Worm (Caenorhabditis elegans) whole organism, L1 larva: ENCODE data around the gene H03E18.2.
A peak's percentile ranks its signal among the peaks of the same experiment; 100 is the strongest.

Experiments
- alr-1 ChIP-seq: fragments of 200-800 bp; sonication (Bioruptor generic); optimal IDR thresholded peaks from 2 replicates; lab custom pipeline; 2018; ENCODE audit warnings: borderline replicate concordance, mild to moderate bottlenecking, missing genetic modification characterization, missing compliant biosample characterization
- blmp-1 ChIP-seq: fragments of 150-350 bp; optimal IDR thresholded peaks from 2 replicates; lab custom pipeline; 2014; ENCODE audit warnings: missing biosample characterization, missing genetic modification characterization
- elt-2 ChIP-seq: sonication (generic microtip); optimal IDR thresholded peaks from 2 replicates; lab custom pipeline; 2016; ENCODE audit warnings: missing genetic modification characterization, mild to moderate bottlenecking, inconsistent platforms, missing compliant biosample characterization, missing genetic modification reagents
- hpl-2 ChIP-seq: fragments of 150-350 bp; optimal IDR thresholded peaks from 2 replicates; lab custom pipeline; 2014; ENCODE audit warnings: missing biosample characterization, missing genetic modification reagents, missing genetic modification characterization
- mab-9 ChIP-seq: fragments of 200-800 bp; sonication (Bioruptor generic); IDR thresholded peaks from 2 replicates; pipeline ENCODE4 v1.3.6; 2022; ENCODE audit warnings: missing genetic modification reagents, missing genetic modification characterization, missing compliant biosample characterization
- nhr-76 ChIP-seq: sonication (generic microtip); optimal IDR thresholded peaks from 2 replicates; lab custom pipeline; 2017; ENCODE audit warnings: missing biosample characterization, missing genetic modification characterization
- snpc-4 ChIP-seq: fragments of 150-350 bp; optimal IDR thresholded peaks from 2 replicates; lab custom pipeline; 2014; ENCODE audit warnings: missing biosample characterization, missing genetic modification characterization
- snu-23 ChIP-seq: sonication (generic microtip); optimal IDR thresholded peaks from 2 replicates; lab custom pipeline; 2016; ENCODE audit warnings: missing genetic modification characterization, missing compliant biosample characterization
- unc-62 ChIP-seq: fragments of 150-350 bp; optimal IDR thresholded peaks from 2 replicates; lab custom pipeline; 2014; ENCODE audit warnings: missing biosample characterization, missing genetic modification reagents, missing genetic modification characterization
- unc-98 ChIP-seq: fragments of 200-800 bp; sonication (Bioruptor generic); IDR thresholded peaks from 2 replicates; pipeline ENCODE4 v1.3.6; 2022; ENCODE audit warnings: missing genetic modification characterization, missing compliant biosample characterization

DNA sequence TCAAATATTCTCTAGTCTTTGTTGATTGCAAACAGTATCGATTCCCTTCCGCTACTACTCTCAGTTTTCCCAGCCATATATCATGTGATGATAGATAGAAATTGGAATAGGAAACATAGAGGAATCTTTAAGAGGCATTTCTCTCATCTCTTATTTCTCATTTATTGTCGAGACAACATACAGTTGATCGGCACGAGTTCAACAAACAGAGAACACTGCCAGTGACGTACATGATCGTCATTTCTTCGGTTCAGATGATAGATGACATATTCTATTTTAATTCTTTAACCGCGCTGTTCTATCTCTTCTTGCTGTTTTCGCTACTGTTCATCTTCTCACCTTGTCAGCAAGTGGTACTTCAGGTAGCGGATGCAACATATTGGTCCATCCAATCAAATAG is 45.2 kb downstream of the H03E18.2 start:
- TF ChIP-seq elt-2 (no peak), unc-98 (GFP tag; lab: Robert Waterston, UW) (no peak), mab-9 (GFP tag; lab: Robert Waterston, UW) (no peak), nhr-76 (tag; lab: Kevin White, UChicago) (no peak), hpl-2 (GFP tag; lab: Kevin White, UChicago) (peak; percentile 1), unc-62 (GFP tag; lab: Kevin White, UChicago) (no peak), alr-1 (tag; lab: Kevin White, UChicago) (no peak), blmp-1 (tag; lab: Kevin White, UChicago) (peak; percentile 82), snu-23 (GFP tag; lab: Kevin White, UChicago) (peak; percentile 87), snpc-4 (tag; lab: Kevin White, UChicago) (no peak)
